Fruit fly (Drosophila melanogaster) whole organism, embryonic: Measurements from ENCODE around the gene Surf1.

Source experiments
- Adf1 ChIP-seq: fragments of 200-800 bp; sonication (Bioruptor generic); IDR thresholded peaks from 2 replicates; pipeline ENCODE4 v1.3.6; 2022; ENCODE audit warnings: missing biosample characterization, missing genetic modification characterization
- Atf3 ChIP-seq: fragments of 200-800 bp; sonication (Bioruptor generic); optimal IDR thresholded peaks from 3 replicates; lab custom pipeline; 2016; ENCODE audit warnings: missing biosample characterization, missing genetic modification characterization
- Atf6 ChIP-seq: fragments of 200-800 bp; sonication (Bioruptor generic); IDR thresholded peaks from 2 replicates; pipeline ENCODE4 v1.3.6; 2022; ENCODE audit warnings: missing biosample characterization, missing genetic modification characterization
- Awh ChIP-seq: fragments of 200-800 bp; sonication (Bioruptor generic); IDR thresholded peaks from 2 replicates; pipeline ENCODE4, ENCODE4 v1.3.6; 2022; ENCODE audit warnings: missing biosample characterization, missing genetic modification characterization
- CG10209 ChIP-seq: fragments of 200-800 bp; sonication (Bioruptor generic); optimal IDR thresholded peaks from 3 replicates; lab custom pipeline; 2017; ENCODE audit warnings: missing biosample characterization, mild to moderate bottlenecking, missing genetic modification characterization, missing genetic modification reagents
- CG11085 ChIP-seq: fragments of 200-800 bp; sonication (Bioruptor generic); IDR thresholded peaks from 2 replicates; pipeline ENCODE4 v1.3.6; 2022; ENCODE audit warnings: missing biosample characterization, missing genetic modification characterization
- CG11504 ChIP-seq: fragments of 200-800 bp; sonication (Bioruptor generic); optimal IDR thresholded peaks from 3 replicates; lab custom pipeline; 2019; ENCODE audit warnings: missing biosample characterization, mild to moderate bottlenecking, missing genetic modification characterization, moderate library complexity
- CG12219 ChIP-seq: fragments of 200-800 bp; sonication (Bioruptor generic); optimal IDR thresholded peaks from 3 replicates; lab custom pipeline; 2018; ENCODE audit warnings: missing biosample characterization, mild to moderate bottlenecking, missing genetic modification characterization
- CG12769 ChIP-seq: fragments of 200-800 bp; sonication (Bioruptor generic); optimal IDR thresholded peaks from 2 replicates; lab custom pipeline; 2019; ENCODE audit warnings: missing biosample characterization, mild to moderate bottlenecking, missing genetic modification characterization, moderate library complexity
- CG13287 ChIP-seq: fragments of 200-800 bp; sonication (Bioruptor generic); IDR thresholded peaks from 2 replicates; pipeline ENCODE4 v1.3.6; 2022; ENCODE audit warnings: missing biosample characterization, missing genetic modification characterization; ENCODE audit not compliant: partially characterized antibody
- CG13775 ChIP-seq: fragments of 200-800 bp; sonication (Bioruptor generic); optimal IDR thresholded peaks from 3 replicates; lab custom pipeline; 2017; ENCODE audit warnings: missing biosample characterization, mild to moderate bottlenecking, missing genetic modification characterization
- CG14860 ChIP-seq: fragments of 200-800 bp; sonication (Bioruptor generic); IDR thresholded peaks from 3 replicates; pipeline ENCODE4 v1.3.6; 2022; ENCODE audit warnings: missing biosample characterization, missing genetic modification characterization; ENCODE audit not compliant: partially characterized antibody
- CG14965 ChIP-seq: fragments of 200-800 bp; sonication (Bioruptor generic); optimal IDR thresholded peaks from 2 replicates; lab custom pipeline; 2016; ENCODE audit warnings: missing biosample characterization, missing genetic modification characterization, borderline replicate concordance
- CG16813 ChIP-seq: fragments of 200-800 bp; sonication (Bioruptor generic); IDR thresholded peaks from 3 replicates; pipeline ENCODE4 v1.3.6; 2022; ENCODE audit warnings: missing biosample characterization, missing genetic modification characterization; ENCODE audit not compliant: partially characterized antibody
- CG1792 ChIP-seq: fragments of 200-800 bp; sonication (Bioruptor generic); optimal IDR thresholded peaks from 2 replicates; lab custom pipeline; 2016; ENCODE audit warnings: missing biosample characterization, missing genetic modification characterization
- CG18476 ChIP-seq: fragments of 200-800 bp; sonication (Bioruptor generic); optimal IDR thresholded peaks from 2 replicates; lab custom pipeline; 2016; ENCODE audit warnings: missing biosample characterization, mild to moderate bottlenecking, missing genetic modification characterization
- CG18599 ChIP-seq: fragments of 200-800 bp; sonication (Bioruptor generic); optimal IDR thresholded peaks from 3 replicates; lab custom pipeline; 2017; ENCODE audit warnings: missing biosample characterization, missing genetic modification characterization, mild to moderate bottlenecking, moderate library complexity, missing genetic modification reagents
- CG4707 ChIP-seq: fragments of 200-800 bp; sonication (Bioruptor generic); optimal IDR thresholded peaks from 2 replicates; lab custom pipeline; 2018; ENCODE audit warnings: missing biosample characterization, mild to moderate bottlenecking, missing genetic modification characterization, moderate library complexity
- CG5180 ChIP-seq: fragments of 200-800 bp; sonication (Bioruptor generic); optimal IDR thresholded peaks from 3 replicates; lab custom pipeline; 2017; ENCODE audit warnings: missing biosample characterization, missing genetic modification characterization, mild to moderate bottlenecking, moderate library complexity, missing genetic modification reagents
- CG6683 ChIP-seq: fragments of 200-800 bp; sonication (Bioruptor generic); optimal IDR thresholded peaks from 2 replicates; lab custom pipeline; 2017; ENCODE audit warnings: missing biosample characterization, mild to moderate bottlenecking, missing genetic modification characterization, missing genetic modification reagents
- CG7745 ChIP-seq: fragments of 200-800 bp; sonication (Bioruptor generic); optimal IDR thresholded peaks from 2 replicates; lab custom pipeline; 2018; ENCODE audit warnings: missing biosample characterization, mild to moderate bottlenecking, missing genetic modification characterization, moderate library complexity
- CG7786 ChIP-seq: fragments of 200-800 bp; sonication (Bioruptor generic); optimal IDR thresholded peaks from 2 replicates; lab custom pipeline; 2016; ENCODE audit warnings: missing biosample characterization, missing genetic modification characterization
- CG8281 ChIP-seq: fragments of 200-800 bp; sonication (Bioruptor generic); optimal IDR thresholded peaks from 2 replicates; lab custom pipeline; 2018; ENCODE audit warnings: missing biosample characterization, mild to moderate bottlenecking, missing genetic modification characterization, moderate library complexity
- CG8478 ChIP-seq: fragments of >200 bp; optimal IDR thresholded peaks from 2 replicates; lab custom pipeline; 2018
- MESR4 ChIP-seq: fragments of 200-800 bp; sonication (Bioruptor generic); optimal IDR thresholded peaks from 2 replicates; lab custom pipeline; 2018; ENCODE audit warnings: missing biosample characterization, mild to moderate bottlenecking, missing genetic modification characterization, moderate library complexity
- NFAT ChIP-seq: fragments of 200-800 bp; sonication (Bioruptor generic); IDR thresholded peaks from 2 replicates; pipeline ENCODE4 v1.3.6; 2022; ENCODE audit warnings: missing biosample characterization, missing genetic modification characterization
- Spps ChIP-seq: fragments of 200-800 bp; sonication (Bioruptor generic); optimal IDR thresholded peaks from 2 replicates; lab custom pipeline; 2018; ENCODE audit warnings: missing biosample characterization, mild to moderate bottlenecking, missing genetic modification characterization
- Usf ChIP-seq: fragments of 200-800 bp; sonication (Bioruptor generic); optimal IDR thresholded peaks from 2 replicates; lab custom pipeline; 2017; ENCODE audit warnings: missing genotype, missing biosample characterization, missing genetic modification characterization
- Xbp1 ChIP-seq: fragments of 200-800 bp; sonication (Bioruptor generic); optimal IDR thresholded peaks from 3 replicates; lab custom pipeline; 2016; ENCODE audit warnings: missing biosample characterization, mild to moderate bottlenecking, missing genetic modification characterization
- aop ChIP-seq: fragments of 200-800 bp; sonication (Bioruptor generic); IDR thresholded peaks from 2 replicates; pipeline ENCODE4 v1.3.6; 2022; ENCODE audit warnings: missing biosample characterization, missing genetic modification characterization
- bcd ChIP-seq: fragments of 200-800 bp; sonication (Bioruptor generic); optimal IDR thresholded peaks from 2 replicates; lab custom pipeline; 2017; ENCODE audit warnings: missing biosample characterization, mild to moderate bottlenecking, missing genetic modification characterization
- cad ChIP-seq: fragments of >200 bp; optimal IDR thresholded peaks from 2 replicates; lab custom pipeline; 2017; ENCODE audit warnings: missing biosample characterization, missing genetic modification characterization
- cas ChIP-seq: fragments of 200-800 bp; sonication (Bioruptor generic); IDR thresholded peaks from 2 replicates; pipeline ENCODE4 v1.3.6; 2022; ENCODE audit warnings: missing biosample characterization, missing genetic modification characterization
- danr ChIP-seq: fragments of 200-800 bp; sonication (Bioruptor generic); IDR thresholded peaks from 2 replicates; pipeline ENCODE4 v1.3.6; 2022; ENCODE audit warnings: missing biosample characterization, missing genetic modification characterization
- dimm ChIP-seq: fragments of 200-800 bp; sonication (Bioruptor generic); IDR thresholded peaks from 2 replicates; pipeline ENCODE4 v1.3.6; 2022; ENCODE audit warnings: missing biosample characterization, missing genetic modification characterization
- eve ChIP-seq, 2 experiments: fragments of >200 bp; optimal IDR thresholded peaks; 2 replicates each; lab custom pipeline; 2017; ENCODE audit warnings: missing biosample characterization in 2 of 2, missing genetic modification characterization in 2 of 2
- ewg ChIP-seq: fragments of 200-800 bp; sonication (Bioruptor generic); optimal IDR thresholded peaks from 3 replicates; lab custom pipeline; 2017; ENCODE audit warnings: mild to moderate bottlenecking, missing biosample characterization, missing genetic modification reagents, missing genetic modification characterization
- fd102C ChIP-seq: fragments of 200-800 bp; sonication (Bioruptor generic); optimal IDR thresholded peaks from 2 replicates; lab custom pipeline; 2018; ENCODE audit warnings: missing biosample characterization, mild to moderate bottlenecking, missing genetic modification characterization, moderate library complexity
- hth ChIP-seq: fragments of >200 bp; optimal IDR thresholded peaks from 2 replicates; lab custom pipeline; 2017; ENCODE audit warnings: inconsistent platforms
- insv ChIP-seq, 2 experiments: fragments of 200-800 bp; sonication (Bioruptor generic); optimal IDR thresholded peaks; 3 replicates each; lab custom pipeline; 2016 to 2018; ENCODE audit warnings: missing biosample characterization in 2 of 2, missing genetic modification characterization in 2 of 2
- ken ChIP-seq: fragments of 200-800 bp; sonication (Bioruptor generic); IDR thresholded peaks from 3 replicates; pipeline ENCODE4 v1.3.6; 2022; ENCODE audit warnings: missing biosample characterization, missing genetic modification characterization
- knrl ChIP-seq: fragments of 200-800 bp; sonication (Bioruptor generic); IDR thresholded peaks from 3 replicates; pipeline ENCODE4 v1.3.6; 2022; ENCODE audit warnings: missing biosample characterization, missing genetic modification characterization; ENCODE audit not compliant: partially characterized antibody
- pros ChIP-seq: fragments of 200-800 bp; sonication (Bioruptor generic); optimal IDR thresholded peaks from 3 replicates; lab custom pipeline; 2019; ENCODE audit warnings: missing biosample characterization, mild to moderate bottlenecking, missing genetic modification characterization, moderate library complexity
- ranshi ChIP-seq: fragments of 200-800 bp; sonication (Bioruptor generic); IDR thresholded peaks from 2 replicates; pipeline ENCODE4 v1.3.6; 2022; ENCODE audit warnings: missing biosample characterization, missing genetic modification characterization
- salm ChIP-seq: fragments of 200-800 bp; sonication (Bioruptor generic); optimal IDR thresholded peaks from 2 replicates; lab custom pipeline; 2018; ENCODE audit warnings: missing biosample characterization, mild to moderate bottlenecking, missing genetic modification characterization
- sens ChIP-seq: fragments of 200-800 bp; sonication (Bioruptor generic); peaks from one replicate; lab custom pipeline; 2016; ENCODE audit warnings: missing biosample characterization, missing genetic modification characterization
- seq ChIP-seq: fragments of 200-800 bp; sonication (Bioruptor generic); IDR thresholded peaks from 2 replicates; pipeline ENCODE4 v1.3.6; 2022; ENCODE audit warnings: missing biosample characterization, missing genetic modification characterization
- tio ChIP-seq: fragments of 200-800 bp; sonication (Bioruptor generic); optimal IDR thresholded peaks from 2 replicates; lab custom pipeline; 2017; ENCODE audit warnings: missing biosample characterization, missing genetic modification characterization, inconsistent platforms
- tna ChIP-seq: fragments of 200-800 bp; sonication (Bioruptor generic); IDR thresholded peaks from 2 replicates; pipeline ENCODE4 v1.3.6; 2022; ENCODE audit warnings: missing biosample characterization, missing genetic modification characterization; ENCODE audit not compliant: partially characterized antibody
- unc-4 ChIP-seq: fragments of 200-800 bp; sonication (Bioruptor generic); IDR thresholded peaks from 2 replicates; pipeline ENCODE4 v1.3.6; 2022; ENCODE audit warnings: missing biosample characterization, missing genetic modification characterization; ENCODE audit not compliant: partially characterized antibody
- unpg ChIP-seq: fragments of 200-800 bp; sonication (Bioruptor generic); optimal IDR thresholded peaks from 3 replicates; lab custom pipeline; 2018; ENCODE audit warnings: missing biosample characterization, mild to moderate bottlenecking, missing genetic modification characterization, moderate library complexity

Gene Surf1

DNA sequence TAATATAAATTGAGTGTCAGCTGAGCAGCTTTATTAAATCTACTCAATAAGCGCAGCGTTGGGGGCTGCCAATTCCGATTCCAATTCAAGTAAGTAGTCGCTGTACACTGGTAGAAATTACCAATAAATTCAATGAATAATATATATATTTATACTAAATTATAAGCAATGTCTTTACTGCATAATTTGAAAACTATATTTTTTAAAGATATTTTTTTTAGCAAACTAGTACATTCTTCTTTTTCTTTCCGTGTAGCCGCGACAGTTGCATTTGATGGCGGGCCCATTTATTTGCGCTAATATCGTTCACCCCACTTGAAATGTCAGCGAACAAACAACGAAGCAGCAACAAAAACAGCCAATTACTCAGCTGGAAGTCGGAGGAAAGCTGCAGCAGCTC is 19.2 kb downstream of the Surf1 start (continued):
- TF ChIP-seq CG12219 (GFP tag; lab: Kevin White, UChicago) (peak; percentile 21), Usf (GFP tag; lab: Kevin White, UChicago) (no peak), CG8478 (lab: Kevin White, UChicago) (no peak), knrl (GFP tag; lab: Robert Waterston, UW) (no peak), ranshi (GFP tag; lab: Robert Waterston, UW) (no peak), unc-4 (no peak), fd102C (GFP tag; lab: Kevin White, UChicago) (no peak), CG18476 (GFP tag; lab: Kevin White, UChicago) (no peak), CG11085 (no peak), seq (GFP tag; lab: Robert Waterston, UW) (peak; percentile 62), CG14860 (GFP tag; lab: Robert Waterston, UW) (no peak), MESR4 (no peak), danr (GFP tag; lab: Robert Waterston, UW) (0 out of 2 replicates have a peak, but pooled peaks have one; percentile 18), hth (no peak), ewg (GFP tag; lab: Kevin White, UChicago) (peak; percentile 45), cad (no peak), CG10209 (GFP tag; lab: Kevin White, UChicago) (peak; percentile 31), Adf1 (GFP tag; lab: Robert Waterston, UW) (no peak), insv (GFP tag; optimal IDR thresholded peaks at IDR 0.05; lab: Kevin White, UChicago) (no peak), CG14965 (GFP tag; lab: Kevin White, UChicago) (no peak), NFAT (no peak), CG11504 (tag; lab: Kevin White, UChicago) (peak; percentile 74), cas (GFP tag; lab: Robert Waterston, UW) (0 out of 2 replicates have a peak, but pooled peaks have one; percentile 7), CG5180 (peak; percentile 36), CG18599 (GFP tag; lab: Kevin White, UChicago) (peak; percentile 50), tna (GFP tag; lab: Robert Waterston, UW) (no peak), CG8281 (tag; lab: Kevin White, UChicago) (no peak), aop (no peak), unpg (GFP tag; lab: Kevin White, UChicago) (peak; percentile 70), pros (GFP tag; lab: Kevin White, UChicago) (no peak), sens (GFP tag; lab: Kevin White, UChicago) (no peak), eve (GFP tag; optimal IDR thresholded peaks at IDR 0.05; lab: Kevin White, UChicago) (no peak), tio (peak; percentile 27), CG7745 (tag; lab: Kevin White, UChicago) (no peak), Spps (tag; lab: Kevin White, UChicago) (peak; percentile 33), CG7786 (no peak), CG13287 (GFP tag; lab: Robert Waterston, UW) (no peak), CG16813 (GFP tag; lab: Robert Waterston, UW) (no peak), Xbp1 (GFP tag; lab: Kevin White, UChicago) (peak; percentile 60), ken (peak; percentile 58; the same call in 1 of the 3 replicates), CG13775 (GFP tag; lab: Kevin White, UChicago) (peak; percentile 58), CG12769 (tag; lab: Kevin White, UChicago) (no peak), CG4707 (GFP tag; lab: Kevin White, UChicago) (peak; percentile 16), Awh (GFP tag; lab: Robert Waterston, UW) (no peak; the same call in 1 of the 2 replicates), Atf6 (GFP tag; lab: Robert Waterston, UW) (no peak), dimm (GFP tag; lab: Robert Waterston, UW) (peak; percentile 36; the same call in 1 of the 2 replicates), CG1792 (GFP tag; lab: Kevin White, UChicago) (no peak), Atf3 (GFP tag; lab: Kevin White, UChicago) (no peak), salm (tag; lab: Kevin White, UChicago) (no peak), bcd (peak; percentile 59), CG6683 (no peak)
